Worm (Caenorhabditis elegans): ENCODE results near the gene H04D03.4.
A peak's percentile ranks its signal among the peaks of the same experiment; 100 is the strongest.

Gene H04D03.4

ce11 chrIII:10415822-10416221, 35.1 kb downstream of the H04D03.4 start, which contains the start of gene ymel-1 (continued):
- peak; percentile 34 for TF ChIP-seq nhr-77 (tag; optimal IDR thresholded peaks at IDR 0.05)
- TF ChIP-seq nhr-237 (tag; optimal IDR thresholded peaks at IDR 0.05), result no peak
- peak; percentile 67 for TF ChIP-seq mes-2 (tag; optimal IDR thresholded peaks at IDR 0.05; ENCODE audit: poor library complexity, severe bottlenecking)
- no peak for TF ChIP-seq madf-5 (GFP tag; IDR thresholded peaks at IDR 0.05)
- peak; percentile 40 for TF ChIP-seq dve-1 (tag; optimal IDR thresholded peaks at IDR 0.05; ENCODE audit: insufficient read depth)
- TF ChIP-seq vab-7 (GFP tag; IDR thresholded peaks at IDR 0.05), result no peak
- TF ChIP-seq F44E2.7 (GFP tag; IDR thresholded peaks at IDR 0.05), result no peak
- no peak for TF ChIP-seq lin-13 (GFP tag; optimal IDR thresholded peaks at IDR 0.05)
- peak; percentile 48; the same call in 1 of the 2 replicates for TF ChIP-seq lin-1 (GFP tag; IDR thresholded peaks at IDR 0.05)
- no peak for TF ChIP-seq Y105C5A.15 (GFP tag; IDR thresholded peaks at IDR 0.05)
- no peak for TF ChIP-seq zag-1 (tag; optimal IDR thresholded peaks at IDR 0.05)
- no peak for TF ChIP-seq nhr-41 (GFP tag; IDR thresholded peaks at IDR 0.05)

ce11 chrIII:10407198-10407663, 43.7 kb downstream of the H04D03.4 start, which contains the start of gene hat-1:
TSS of gene hat-1 (minus strand) at chrIII:10407248.
- TF ChIP-seq tag-97 (GFP tag; IDR thresholded peaks at IDR 0.05) (no peak), ceh-20 (GFP tag; IDR thresholded peaks at IDR 0.05) (peak; percentile 96), dpl-1 (GFP tag; optimal IDR thresholded peaks at IDR 0.05) (peak; percentile 95), T26A8.4 (GFP tag; IDR thresholded peaks at IDR 0.05) (peak; percentile 97), vab-7 (GFP tag; IDR thresholded peaks at IDR 0.05) (peak; percentile 82), aha-1 (tag) (peak; percentile 99), hmg-1.1 (GFP tag; IDR thresholded peaks at IDR 0.05) (peak; percentile 94), F49E8.2 (tag; optimal IDR thresholded peaks at IDR 0.05; ENCODE audit: borderline replicate concordance) (peak; percentile 92), pqm-1 (tag; optimal IDR thresholded peaks at IDR 0.05) (no peak), zfp-3 (GFP tag; conservative IDR thresholded peaks at IDR 0.05) (peak; percentile 90), mxl-2 (GFP tag; conservative IDR thresholded peaks at IDR 0.05) (no peak), ces-1 (GFP tag; optimal IDR thresholded peaks at IDR 0.05) (no peak), ceh-82 (tag; optimal IDR thresholded peaks at IDR 0.05) (no peak), jun-1 (tag; optimal IDR thresholded peaks at IDR 0.05) (peak; percentile 57), mxl-3 (GFP tag; optimal IDR thresholded peaks at IDR 0.05) (peak; percentile 87), Y48G9A.11 (GFP tag; IDR thresholded peaks at IDR 0.05) (peak; percentile 75), aly-2 (tag; optimal IDR thresholded peaks at IDR 0.05) (no peak), attf-4 (tag; optimal IDR thresholded peaks at IDR 0.05) (no peak), ceh-32 (tag; optimal IDR thresholded peaks at IDR 0.05; ENCODE audit: poor library complexity) (peak; percentile 37), lin-39 (tag; optimal IDR thresholded peaks at IDR 0.05) (no peak), nhr-48 (tag; optimal IDR thresholded peaks at IDR 0.05) (peak; percentile 86), ztf-11 (tag; optimal IDR thresholded peaks at IDR 0.05) (no peak), F26F4.8 (GFP tag; conservative IDR thresholded peaks at IDR 0.05) (no peak), Y105C5A.15 (GFP tag; IDR thresholded peaks at IDR 0.05) (no peak), Y5F2A.4 (GFP tag; optimal IDR thresholded peaks at IDR 0.05) (peak; percentile 45), unc-130 (GFP tag; optimal IDR thresholded peaks at IDR 0.05) (peak; percentile 82), mep-1 (tag; optimal IDR thresholded peaks at IDR 0.05) (peak; percentile 95), zip-2 (tag; optimal IDR thresholded peaks at IDR 0.05) (peak; percentile 64), F37D6.2 (tag; optimal IDR thresholded peaks at IDR 0.05) (peak; percentile 92), ceh-62 (tag; optimal IDR thresholded peaks at IDR 0.05) (no peak), lin-15B (tag; optimal IDR thresholded peaks at IDR 0.05) (peak; percentile 75), fos-1 (tag; optimal IDR thresholded peaks at IDR 0.05) (no peak), arid-1 (GFP tag; conservative IDR thresholded peaks at IDR 0.05) (peak; percentile 94), skn-1 (tag; optimal IDR thresholded peaks at IDR 0.05) (no peak), madf-9 (GFP tag; conservative IDR thresholded peaks at IDR 0.05) (peak; percentile 77; the same call in 1 of the 2 replicates), sdz-12 (GFP tag; optimal IDR thresholded peaks at IDR 0.05) (no peak), nhr-111 (GFP tag; optimal IDR thresholded peaks at IDR 0.05) (no peak), nhr-42 (GFP tag; IDR thresholded peaks at IDR 0.05) (peak; percentile 93), lsy-2 (tag; optimal IDR thresholded peaks at IDR 0.05) (peak; percentile 66 to 95), nhr-10 (tag; optimal IDR thresholded peaks at IDR 0.05) (no peak), spr-1 (tag; optimal IDR thresholded peaks at IDR 0.05) (peak; percentile 89)

Measured in whole organism, L4 larva.